Fruit fly (Drosophila melanogaster) whole organism, embryonic: Measurements from ENCODE around the gene Atg5.

ENCODE experiments used
- Bgb ChIP-seq: fragments of 200-800 bp; sonication (Bioruptor generic); IDR thresholded peaks from 2 replicates; pipeline ENCODE4 v1.3.6; 2022; ENCODE audit warnings: missing biosample characterization, missing genetic modification characterization; ENCODE audit not compliant: partially characterized antibody
- CG10654 ChIP-seq: fragments of 200-800 bp; sonication (Bioruptor generic); optimal IDR thresholded peaks from 2 replicates; lab custom pipeline; 2016; ENCODE audit warnings: missing biosample characterization, missing genetic modification characterization
- CG11093 ChIP-seq: fragments of 200-800 bp; sonication (Bioruptor generic); IDR thresholded peaks from 3 replicates; pipeline ENCODE4 v1.3.6; 2022; ENCODE audit warnings: missing biosample characterization, missing genetic modification characterization
- CG11247 ChIP-seq: fragments of 200-800 bp; sonication (Bioruptor generic); IDR thresholded peaks from 2 replicates; pipeline ENCODE4 v1.3.6; 2022; ENCODE audit warnings: missing biosample characterization, missing genetic modification characterization
- CG11504 ChIP-seq: fragments of 200-800 bp; sonication (Bioruptor generic); optimal IDR thresholded peaks from 3 replicates; lab custom pipeline; 2019; ENCODE audit warnings: missing biosample characterization, mild to moderate bottlenecking, missing genetic modification characterization, moderate library complexity
- CG11696 ChIP-seq: fragments of 200-800 bp; sonication (Bioruptor generic); IDR thresholded peaks from 2 replicates; pipeline ENCODE4 v1.3.6; 2022; ENCODE audit warnings: missing biosample characterization, missing genetic modification characterization
- CG12071 ChIP-seq: fragments of 200-800 bp; sonication (Bioruptor generic); optimal IDR thresholded peaks from 3 replicates; lab custom pipeline; 2018; ENCODE audit warnings: missing biosample characterization, mild to moderate bottlenecking, missing genetic modification characterization
- CG12104 ChIP-seq: fragments of 200-800 bp; sonication (Bioruptor generic); optimal IDR thresholded peaks from 3 replicates; lab custom pipeline; 2016; ENCODE audit warnings: missing biosample characterization, missing genetic modification characterization
- CG12236 ChIP-seq: fragments of 200-800 bp; sonication (Bioruptor generic); optimal IDR thresholded peaks from 2 replicates; lab custom pipeline; 2016; ENCODE audit warnings: missing biosample characterization, missing genetic modification characterization
- CG1233 ChIP-seq: fragments of 200-800 bp; sonication (Bioruptor generic); optimal IDR thresholded peaks from 4 replicates; lab custom pipeline; 2018; ENCODE audit warnings: missing biosample characterization, mild to moderate bottlenecking, missing genetic modification characterization
- CG1603 ChIP-seq: fragments of 200-800 bp; sonication (Bioruptor generic); optimal IDR thresholded peaks from 2 replicates; lab custom pipeline; 2019; ENCODE audit warnings: missing biosample characterization, mild to moderate bottlenecking, missing genetic modification characterization, moderate library complexity
- CG2116 ChIP-seq: fragments of 200-800 bp; sonication (Bioruptor generic); optimal IDR thresholded peaks from 3 replicates; lab custom pipeline; 2018; ENCODE audit warnings: missing biosample characterization, mild to moderate bottlenecking, missing genetic modification characterization
- CG33213 ChIP-seq: fragments of 200-800 bp; sonication (Bioruptor generic); optimal IDR thresholded peaks from 3 replicates; lab custom pipeline; 2016; ENCODE audit warnings: missing biosample characterization, missing genetic modification characterization
- CG4617 ChIP-seq: fragments of 200-800 bp; sonication (Bioruptor generic); optimal IDR thresholded peaks from 3 replicates; lab custom pipeline; 2016; ENCODE audit warnings: missing biosample characterization, missing genetic modification characterization, borderline replicate concordance
- CG6689 ChIP-seq: fragments of 200-800 bp; sonication (Bioruptor generic); IDR thresholded peaks from 2 replicates; pipeline ENCODE4 v1.3.6; 2022; ENCODE audit warnings: missing biosample characterization, missing genetic modification characterization
- CG7987 ChIP-seq: fragments of 200-800 bp; sonication (Bioruptor generic); optimal IDR thresholded peaks from 2 replicates; lab custom pipeline; 2018; ENCODE audit warnings: missing biosample characterization, mild to moderate bottlenecking, missing genetic modification characterization, moderate library complexity
- CG8281 ChIP-seq: fragments of 200-800 bp; sonication (Bioruptor generic); optimal IDR thresholded peaks from 2 replicates; lab custom pipeline; 2018; ENCODE audit warnings: missing biosample characterization, mild to moderate bottlenecking, missing genetic modification characterization, moderate library complexity
- CG8290 ChIP-seq, 3 experiments: fragments of 200-800 bp; sonication (Bioruptor generic); optimal IDR thresholded peaks; 2 replicates each; lab custom pipeline; 2016 to 2019; ENCODE audit warnings: missing biosample characterization in 3 of 3, missing genetic modification characterization in 3 of 3, mild to moderate bottlenecking in 2 of 3, moderate library complexity in 1 of 3
- CG8478 ChIP-seq: fragments of >200 bp; optimal IDR thresholded peaks from 2 replicates; lab custom pipeline; 2018
- Camta ChIP-seq: fragments of 200-800 bp; sonication (Bioruptor generic); optimal IDR thresholded peaks from 2 replicates; lab custom pipeline; 2016; ENCODE audit warnings: missing biosample characterization, missing genetic modification characterization
- D19B ChIP-seq: fragments of 200-800 bp; sonication (Bioruptor generic); optimal IDR thresholded peaks from 2 replicates; lab custom pipeline; 2017; ENCODE audit warnings: missing biosample characterization, mild to moderate bottlenecking, missing genetic modification characterization
- Dek ChIP-seq: fragments of 200-800 bp; sonication (Bioruptor generic); optimal IDR thresholded peaks from 3 replicates; lab custom pipeline; 2019; ENCODE audit warnings: missing biosample characterization, mild to moderate bottlenecking, missing genetic modification characterization, moderate library complexity
- Eip74EF ChIP-seq, 2 experiments: fragments of 200-800 bp in 1 of 2; fragments of >200 bp in 1 of 2; sonication (Bioruptor generic) in 1 of 2; optimal IDR thresholded peaks; 2 replicates each; lab custom pipeline; 2017 to 2019; ENCODE audit warnings: missing biosample characterization in 2 of 2, missing genetic modification characterization in 2 of 2, mild to moderate bottlenecking in 1 of 2, moderate library complexity in 1 of 2
- Fer1 ChIP-seq: fragments of 200-800 bp; sonication (Bioruptor generic); optimal IDR thresholded peaks from 2 replicates; lab custom pipeline; 2017; ENCODE audit warnings: missing biosample characterization, mild to moderate bottlenecking, missing genetic modification characterization
- H15 ChIP-seq: fragments of 200-800 bp; sonication (Bioruptor generic); IDR thresholded peaks from 3 replicates; pipeline ENCODE4 v1.3.6; 2022; ENCODE audit warnings: missing biosample characterization, missing genetic modification characterization
- H2.0 ChIP-seq: fragments of 200-800 bp; sonication (Bioruptor generic); IDR thresholded peaks from 2 replicates; pipeline ENCODE4 v1.3.6; 2022; ENCODE audit warnings: missing biosample characterization, missing genetic modification characterization
- HLHmδ ChIP-seq: fragments of 200-800 bp; sonication (Bioruptor generic); optimal IDR thresholded peaks from 2 replicates; lab custom pipeline; 2018; ENCODE audit warnings: missing biosample characterization, mild to moderate bottlenecking, missing genetic modification characterization, moderate library complexity
- HmgD ChIP-seq: fragments of 200-800 bp; sonication (Bioruptor generic); optimal IDR thresholded peaks from 3 replicates; lab custom pipeline; 2016; ENCODE audit warnings: missing biosample characterization, missing genetic modification characterization
- HmgZ ChIP-seq: fragments of 200-800 bp; sonication (Bioruptor generic); optimal IDR thresholded peaks from 2 replicates; lab custom pipeline; 2018; ENCODE audit warnings: missing biosample characterization, mild to moderate bottlenecking, missing genetic modification characterization
- MBD-R2 ChIP-seq: fragments of 200-800 bp; sonication (Bioruptor generic); IDR thresholded peaks from 2 replicates; pipeline ENCODE4 v1.3.6; 2022; ENCODE audit warnings: missing biosample characterization, missing genetic modification characterization
- Meics ChIP-seq: fragments of 200-800 bp; sonication (Bioruptor generic); optimal IDR thresholded peaks from 2 replicates; lab custom pipeline; 2017; ENCODE audit warnings: missing biosample characterization, mild to moderate bottlenecking, missing genetic modification characterization
- NC2β ChIP-seq: fragments of 200-800 bp; sonication (Bioruptor generic); optimal IDR thresholded peaks from 2 replicates; lab custom pipeline; 2016; ENCODE audit warnings: missing biosample characterization, missing genetic modification characterization
- NfI ChIP-seq: fragments of 200-800 bp; sonication (Bioruptor generic); optimal IDR thresholded peaks from 3 replicates; lab custom pipeline; 2018; ENCODE audit warnings: missing biosample characterization, mild to moderate bottlenecking, missing genetic modification characterization, moderate library complexity
- Six4 ChIP-seq: fragments of 200-800 bp; sonication (Bioruptor generic); optimal IDR thresholded peaks from 2 replicates; lab custom pipeline; 2016; ENCODE audit warnings: missing biosample characterization, missing genetic modification characterization
- ac ChIP-seq: fragments of 200-800 bp; sonication (Bioruptor generic); optimal IDR thresholded peaks from 3 replicates; lab custom pipeline; 2017; ENCODE audit warnings: missing biosample characterization, mild to moderate bottlenecking, missing genetic modification characterization
- da ChIP-seq: fragments of 200-800 bp; sonication (Bioruptor generic); optimal IDR thresholded peaks from 2 replicates; lab custom pipeline; 2016; ENCODE audit warnings: missing biosample characterization, missing genetic modification characterization
- dysf ChIP-seq: fragments of 200-800 bp; sonication (Bioruptor generic); IDR thresholded peaks from 3 replicates; pipeline ENCODE4 v1.3.6; 2022; ENCODE audit warnings: missing biosample characterization, missing genetic modification characterization
- ems ChIP-seq: fragments of 200-800 bp; sonication (Bioruptor generic); optimal IDR thresholded peaks from 3 replicates; lab custom pipeline; 2016; ENCODE audit warnings: missing biosample characterization, missing genetic modification characterization
- fru ChIP-seq: fragments of >200 bp; optimal IDR thresholded peaks from 2 replicates; lab custom pipeline; 2017
- ftz-f1 ChIP-seq: fragments of 200-800 bp; sonication (Bioruptor generic); optimal IDR thresholded peaks from 2 replicates; lab custom pipeline; 2016; ENCODE audit warnings: missing biosample characterization, missing genetic modification characterization
- gt ChIP-seq: fragments of 200-800 bp; sonication (Bioruptor generic); IDR thresholded peaks from 2 replicates; pipeline ENCODE4 v1.3.6; 2022; ENCODE audit warnings: missing biosample characterization, missing genetic modification characterization
- kay ChIP-seq: fragments of 200-800 bp; sonication (Bioruptor generic); optimal IDR thresholded peaks from 2 replicates; lab custom pipeline; 2016; ENCODE audit warnings: missing biosample characterization, missing genetic modification characterization
- kni ChIP-seq: fragments of 200-800 bp; sonication (Bioruptor generic); optimal IDR thresholded peaks from 3 replicates; lab custom pipeline; 2017; ENCODE audit warnings: mild to moderate bottlenecking, missing biosample characterization, missing genetic modification reagents, missing genetic modification characterization
- nmo ChIP-seq: fragments of 200-800 bp; sonication (Bioruptor generic); optimal IDR thresholded peaks from 2 replicates; lab custom pipeline; 2018; ENCODE audit warnings: missing biosample characterization, mild to moderate bottlenecking, missing genetic modification characterization, moderate library complexity
- onecut ChIP-seq: fragments of 200-800 bp; sonication (Bioruptor generic); IDR thresholded peaks from 2 replicates; pipeline ENCODE4 v1.3.6; 2022; ENCODE audit warnings: missing biosample characterization, missing genetic modification characterization
- pfk ChIP-seq: fragments of 200-800 bp; sonication (Bioruptor generic); optimal IDR thresholded peaks from 2 replicates; lab custom pipeline; 2018; ENCODE audit warnings: missing biosample characterization, mild to moderate bottlenecking, missing genetic modification characterization, moderate library complexity
- prd ChIP-seq, 3 experiments: fragments of >200 bp in 2 of 3; fragments of 200-800 bp in 1 of 3; sonication (Bioruptor generic) in 1 of 3; optimal IDR thresholded peaks in 2 of 3; IDR thresholded peaks in 1 of 3; 2 replicates in 2 of 3; 3 replicates in 1 of 3; pipeline versions ENCODE4 v1.3.6 to Lab custom; 2017 to 2022; ENCODE audit warnings: missing biosample characterization in 1 of 3, missing genetic modification characterization in 1 of 3
- sd ChIP-seq: fragments of 200-800 bp; sonication (Bioruptor generic); optimal IDR thresholded peaks from 3 replicates; lab custom pipeline; 2018; ENCODE audit warnings: missing biosample characterization, mild to moderate bottlenecking, missing genetic modification characterization, moderate library complexity
- zfh2 ChIP-seq: fragments of 200-800 bp; sonication (Bioruptor generic); optimal IDR thresholded peaks from 2 replicates; lab custom pipeline; 2016; ENCODE audit warnings: missing biosample characterization, missing genetic modification characterization

Gene Atg5

dm6 chrX:7293874-7294559, 29.6 kb downstream of the Atg5 start (continued):
- TF ChIP-seq CG1233 (peak; percentile 89), Meics (GFP tag; lab: Kevin White, UChicago) (peak; percentile 81), sd (tag; lab: Kevin White, UChicago) (peak; percentile 42), CG10654 (GFP tag; lab: Kevin White, UChicago) (peak; percentile 58), CG7987 (GFP tag; lab: Kevin White, UChicago) (peak; percentile 46), ftz-f1 (GFP tag; lab: Kevin White, UChicago) (no peak), CG1603 (tag; lab: Kevin White, UChicago) (peak; percentile 7), pfk (GFP tag; lab: Kevin White, UChicago) (peak; percentile 53), onecut (GFP tag; lab: Robert Waterston, UW) (peak; percentile 82), Eip74EF (GFP tag; optimal IDR thresholded peaks at IDR 0.05; lab: Kevin White, UChicago) (peak in 1 of 2 experiments; percentile 96), dysf (GFP tag; lab: Robert Waterston, UW) (peak; percentile 86), CG33213 (GFP tag; lab: Kevin White, UChicago) (no peak), zfh2 (GFP tag; lab: Kevin White, UChicago) (no peak), kni (GFP tag; lab: Kevin White, UChicago) (peak; percentile 85), fru (lab: Kevin White, UChicago) (no peak), MBD-R2 (no peak; the same call in 1 of the 2 replicates), prd (optimal IDR thresholded peaks at IDR 0.05; lab: Kevin White, UChicago) (no peak), prd (GFP tag; IDR thresholded peaks at IDR 0.05; lab: Robert Waterston, UW) (peak; percentile 85), D19B (peak; percentile 49), Bgb (no peak), H2.0 (GFP tag; lab: Robert Waterston, UW) (peak; percentile 82), da (GFP tag; lab: Kevin White, UChicago) (no peak), HmgD (no peak), Six4 (GFP tag; lab: Kevin White, UChicago) (peak; percentile 83), NC2β (GFP tag; lab: Kevin White, UChicago) (no peak), gt (GFP tag; lab: Robert Waterston, UW) (peak; percentile 69), HLHmδ (GFP tag; lab: Kevin White, UChicago) (no peak), CG8281 (peak; percentile 69), CG12071 (GFP tag; lab: Kevin White, UChicago) (peak; percentile 68), H15 (GFP tag; lab: Robert Waterston, UW) (peak; percentile 71), nmo (peak; percentile 98), CG11504 (tag; lab: Kevin White, UChicago) (peak; percentile 93), CG8478 (lab: Kevin White, UChicago) (peak; percentile 61), CG4617 (GFP tag; lab: Kevin White, UChicago) (peak; percentile 15), Fer1 (GFP tag; lab: Kevin White, UChicago) (peak; percentile 92), CG11093 (GFP tag; lab: Robert Waterston, UW) (peak; percentile 79), CG11247 (GFP tag; lab: Robert Waterston, UW) (no peak), CG2116 (GFP tag; lab: Kevin White, UChicago) (peak; percentile 57), ac (GFP tag; lab: Kevin White, UChicago) (peak; percentile 88), CG8290 (GFP tag; optimal IDR thresholded peaks at IDR 0.05; lab: Kevin White, UChicago) (peak; percentile 79), CG8290 (tag; optimal IDR thresholded peaks at IDR 0.05; lab: Kevin White, UChicago) (peak in 1 of 2 experiments; percentile 80), CG12104 (peak; percentile 80), CG12236 (no peak), NfI (GFP tag; lab: Kevin White, UChicago) (peak; percentile 84), CG11696 (peak; percentile 96), HmgZ (tag; lab: Kevin White, UChicago) (peak; percentile 65), Camta (GFP tag; lab: Kevin White, UChicago) (no peak), Dek (tag; lab: Kevin White, UChicago) (peak; percentile 85), CG6689 (GFP tag; lab: Robert Waterston, UW) (peak; percentile 87), kay (GFP tag; lab: Kevin White, UChicago) (peak; percentile 30), ems (GFP tag; lab: Kevin White, UChicago) (peak; percentile 49)
